Worm (Caenorhabditis elegans): Measurements from ENCODE around the gene dlc-5.

dlc-5 gene

DNA sequence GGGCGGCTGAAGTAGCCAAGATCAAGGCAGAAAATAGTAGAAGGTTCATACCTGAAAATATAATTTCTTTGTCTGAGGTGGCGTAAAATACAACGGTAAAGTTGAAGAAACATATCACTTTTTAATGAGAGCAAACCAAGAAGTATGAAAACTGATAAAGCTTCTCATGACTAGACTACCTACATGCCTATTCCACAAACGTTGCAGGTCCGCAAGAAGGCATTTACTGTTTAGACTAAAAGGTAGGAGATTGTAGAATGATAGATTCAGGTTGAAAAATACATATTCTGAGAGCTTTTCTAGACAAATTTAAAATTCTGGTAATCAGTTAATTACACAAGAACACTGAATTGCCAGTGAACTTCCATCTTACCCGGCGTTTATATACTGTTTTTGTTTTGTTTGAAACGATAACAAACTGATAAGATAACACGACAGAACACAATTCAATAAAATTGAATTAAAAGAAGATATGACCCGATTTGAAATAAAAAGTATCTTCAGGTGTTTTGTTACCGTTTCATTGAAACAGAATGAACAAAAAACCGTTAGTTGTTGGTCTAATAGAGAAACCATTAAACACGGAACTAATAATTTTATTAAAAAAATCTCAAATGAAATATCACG lies 11.8 kb upstream of the dlc-5 start, which contains the start of gene acp-6:
Gene acp-6, minus strand, starts transcription at position 51 of the 627 bp plus-strand sequence.
- TF ChIP-seq him-1 (tag; optimal IDR thresholded peaks at IDR 0.05) = no peak
- TF ChIP-seq W03F9.2 (tag; optimal IDR thresholded peaks at IDR 0.05) = no peak
- TF ChIP-seq dao-5 (tag; optimal IDR thresholded peaks at IDR 0.05) = no peak

DNA sequence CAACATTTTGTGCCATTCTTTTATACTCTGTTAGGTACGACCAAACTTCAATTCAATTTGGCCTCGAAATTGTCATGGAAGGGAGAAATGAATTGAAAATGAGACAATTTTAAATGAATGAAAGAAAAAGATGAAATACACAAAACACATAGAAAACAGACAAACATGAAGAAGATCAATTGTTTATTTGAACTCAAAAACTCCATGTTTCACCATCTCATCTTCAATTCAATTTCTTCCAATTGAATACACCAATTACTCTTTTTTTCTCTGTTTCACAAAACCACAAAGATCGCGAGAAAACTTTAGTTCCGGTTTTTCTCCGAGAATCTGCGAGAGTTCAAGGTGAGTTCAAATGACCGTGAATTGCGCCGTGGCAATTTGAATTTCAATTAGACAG lies 10.8 kb upstream of the dlc-5 start:
- TF ChIP-seq dao-5 (tag; optimal IDR thresholded peaks at IDR 0.05) (no peak), W03F9.2 (tag; optimal IDR thresholded peaks at IDR 0.05) (no peak), him-1 (tag; optimal IDR thresholded peaks at IDR 0.05) (no peak)

- no peak for TF ChIP-seq dao-5 (tag; optimal IDR thresholded peaks at IDR 0.05)
- TF ChIP-seq him-1 (tag; optimal IDR thresholded peaks at IDR 0.05) = no peak
- no peak for TF ChIP-seq W03F9.2 (tag; optimal IDR thresholded peaks at IDR 0.05)
Measured at ce11 chrIV:6431582-6431981, 6.4 kb upstream of the dlc-5 start, which contains the start of gene acp-7. acp-7 (minus strand) TSS chrIV:6431682.

DNA sequence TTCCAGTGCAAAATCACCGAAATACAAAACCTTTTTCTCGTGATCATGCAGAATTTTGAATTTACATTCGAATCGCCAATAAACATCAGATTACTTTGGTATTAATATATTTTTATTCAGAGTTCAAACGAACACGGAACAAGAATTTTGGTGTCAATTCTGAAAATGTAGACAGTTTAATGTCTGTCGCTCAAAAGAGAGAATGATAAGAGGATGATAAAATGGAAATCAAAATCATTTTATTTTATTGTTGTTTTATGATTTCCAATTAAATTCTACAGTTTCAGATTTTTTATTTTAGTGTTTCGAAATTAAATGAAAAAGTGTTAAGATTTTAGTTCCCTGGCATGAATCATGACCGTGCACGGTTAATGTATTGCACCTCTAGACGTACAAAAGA lies 5.6 kb upstream of the dlc-5 start:
- TF ChIP-seq W03F9.2 (tag; optimal IDR thresholded peaks at IDR 0.05) (no peak), dao-5 (tag; optimal IDR thresholded peaks at IDR 0.05) (no peak), him-1 (tag; optimal IDR thresholded peaks at IDR 0.05) (no peak)

DNA sequence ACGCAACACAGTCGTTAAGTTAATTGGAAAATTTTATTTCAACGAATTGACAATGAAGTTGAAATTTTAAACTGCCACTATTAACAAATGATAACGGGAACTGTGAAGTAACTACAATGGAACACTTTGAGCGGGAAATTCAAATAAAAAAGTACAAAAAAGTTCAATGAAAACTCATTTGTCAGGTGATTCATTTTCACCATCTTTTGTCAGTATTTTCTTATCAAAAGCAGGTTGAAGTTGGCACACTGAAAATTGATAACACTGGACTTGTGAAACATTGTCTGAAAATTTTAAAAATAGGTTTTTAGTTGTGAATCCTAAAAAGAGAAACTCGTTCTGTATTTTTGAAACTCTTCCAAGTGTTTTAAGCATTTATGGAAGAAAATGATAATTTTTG lies 4.6 kb upstream of the dlc-5 start:
- TF ChIP-seq him-1 (tag; optimal IDR thresholded peaks at IDR 0.05) (no peak), dao-5 (tag; optimal IDR thresholded peaks at IDR 0.05) (no peak), W03F9.2 (tag; optimal IDR thresholded peaks at IDR 0.05) (peak; percentile 2)

DNA sequence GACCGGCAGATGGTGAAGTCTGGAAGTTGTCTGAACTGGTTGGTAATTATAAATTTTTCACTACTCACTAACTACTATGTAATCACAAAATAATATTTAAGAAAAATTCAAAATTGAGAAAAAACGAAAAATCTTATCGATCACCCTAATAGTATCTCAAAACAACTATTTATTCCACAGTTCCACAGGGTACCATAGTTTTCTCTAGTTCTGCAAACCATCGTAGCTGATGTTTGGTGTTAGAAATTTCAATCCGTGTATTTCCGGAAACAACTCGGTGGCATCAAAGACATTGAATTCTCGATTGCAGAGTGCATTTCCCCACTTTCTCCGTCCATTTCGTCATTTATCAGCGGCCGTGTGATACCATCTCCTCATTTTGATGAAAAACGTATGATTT lies 3.6 kb downstream of the dlc-5 start, which contains the start of gene Y73B6BL.31:
Gene Y73B6BL.31, plus strand, starts transcription at position 301 of the 400 bp plus-strand sequence.
- TF ChIP-seq him-1 (tag; optimal IDR thresholded peaks at IDR 0.05) = no peak
- TF ChIP-seq dao-5 (tag; optimal IDR thresholded peaks at IDR 0.05) = no peak
- TF ChIP-seq W03F9.2 (tag; optimal IDR thresholded peaks at IDR 0.05) = no peak

- TF ChIP-seq dao-5 (tag; optimal IDR thresholded peaks at IDR 0.05) (no peak), W03F9.2 (tag; optimal IDR thresholded peaks at IDR 0.05) (no peak), him-1 (tag; optimal IDR thresholded peaks at IDR 0.05) (no peak)
Measured at ce11 chrIV:6442016-6442618, 4.1 kb downstream of the dlc-5 start.

- TF ChIP-seq dao-5 (tag; optimal IDR thresholded peaks at IDR 0.05) (no peak), him-1 (tag; optimal IDR thresholded peaks at IDR 0.05) (no peak), W03F9.2 (tag; optimal IDR thresholded peaks at IDR 0.05) (no peak)
Measured at ce11 chrIV:6443018-6443417, 5.0 kb downstream of the dlc-5 start.

ce11 chrIV:6457472-6457871 lies 19.5 kb downstream of the dlc-5 start, which contains the start of gene lgc-10:
lgc-10 (minus strand) TSS chrIV:6457572.
- no peak for TF ChIP-seq dao-5 (tag; optimal IDR thresholded peaks at IDR 0.05)
- no peak for TF ChIP-seq W03F9.2 (tag; optimal IDR thresholded peaks at IDR 0.05)
- no peak for TF ChIP-seq him-1 (tag; optimal IDR thresholded peaks at IDR 0.05)

DNA sequence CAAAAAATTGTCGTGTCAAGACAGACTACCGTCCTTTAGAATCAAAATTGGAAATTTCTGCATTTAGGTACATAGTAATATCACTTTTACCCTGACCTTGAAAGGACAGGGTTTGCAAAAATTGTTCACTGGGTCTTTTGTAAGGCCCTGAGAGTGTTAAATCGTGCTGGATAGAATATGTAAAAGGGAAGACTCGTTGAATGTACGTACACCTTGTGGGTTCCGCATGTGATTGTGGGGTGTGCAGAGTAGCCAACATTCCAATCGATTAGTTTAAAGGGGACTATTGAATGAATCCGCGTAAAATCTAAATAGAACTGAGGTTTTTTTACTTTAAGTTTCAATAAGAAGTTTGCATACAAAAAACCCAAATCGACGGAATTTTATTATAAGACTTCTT lies 22.6 kb downstream of the dlc-5 start:
- TF ChIP-seq W03F9.2 (tag; optimal IDR thresholded peaks at IDR 0.05) = no peak
- TF ChIP-seq him-1 (tag; optimal IDR thresholded peaks at IDR 0.05) = no peak
- no peak for TF ChIP-seq dao-5 (tag; optimal IDR thresholded peaks at IDR 0.05)

- TF ChIP-seq W03F9.2 (tag; optimal IDR thresholded peaks at IDR 0.05) = no peak
- no peak for TF ChIP-seq him-1 (tag; optimal IDR thresholded peaks at IDR 0.05)
- TF ChIP-seq dao-5 (tag; optimal IDR thresholded peaks at IDR 0.05) = no peak
Measured at ce11 chrIV:6464005-6464404, 26.0 kb downstream of the dlc-5 start, which contains the start of gene acr-25. acr-25 (plus strand) TSS chrIV:6464305.

- TF ChIP-seq W03F9.2 (tag; optimal IDR thresholded peaks at IDR 0.05) (no peak), dao-5 (tag; optimal IDR thresholded peaks at IDR 0.05) (no peak), him-1 (tag; optimal IDR thresholded peaks at IDR 0.05) (no peak)
Measured at ce11 chrIV:6471216-6471615, 33.2 kb downstream of the dlc-5 start, which contains the start of gene tmed-13. tmed-13 (minus strand) TSS chrIV:6471384.

- no peak for TF ChIP-seq him-1 (tag; optimal IDR thresholded peaks at IDR 0.05)
Measured at ce11 chrIV:6473140-6473539, 35.1 kb downstream of the dlc-5 start, which contains the start of gene Y73B6BL.27. Y73B6BL.27 (minus strand) TSS chrIV:6473240.

- TF ChIP-seq dao-5 (tag; optimal IDR thresholded peaks at IDR 0.05) = no peak
- no peak for TF ChIP-seq W03F9.2 (tag; optimal IDR thresholded peaks at IDR 0.05)
- no peak for TF ChIP-seq him-1 (tag; optimal IDR thresholded peaks at IDR 0.05)
Measured at ce11 chrIV:6474751-6475150, 36.7 kb downstream of the dlc-5 start.

Data from whole organism, L4/young adult.